Worm (Caenorhabditis elegans): ENCODE data around the gene sra-39.
A peak's percentile ranks its signal among the peaks of the same experiment; 100 is the strongest.

Gene sra-39

ce11 chrX:13917121-13917755, 14.0 kb upstream of the sra-39 start, which contains the start of gene ekl-5:
ekl-5 (minus strand) TSS chrX:13917171.
- no peak for TF ChIP-seq unc-86 (tag; optimal IDR thresholded peaks at IDR 0.05)
- TF ChIP-seq nhr-237 (tag; optimal IDR thresholded peaks at IDR 0.05) = no peak
- TF ChIP-seq pag-3 (tag; optimal IDR thresholded peaks at IDR 0.05; ENCODE audit: borderline replicate concordance, insufficient read depth) = no peak
- no peak for TF ChIP-seq jun-1 (tag; optimal IDR thresholded peaks at IDR 0.05)
- peak; percentile 59 for TF ChIP-seq nhr-20 (tag; optimal IDR thresholded peaks at IDR 0.05)
- no peak for TF ChIP-seq ceh-8 (GFP tag; optimal IDR thresholded peaks at IDR 0.05)
- no peak for TF ChIP-seq Y116A8C.19 (tag; optimal IDR thresholded peaks at IDR 0.05; ENCODE audit: borderline replicate concordance)
- TF ChIP-seq lin-14 (GFP tag; optimal IDR thresholded peaks at IDR 0.05) = peak; percentile 98
- peak; percentile 74 for TF ChIP-seq snu-23 (GFP tag; optimal IDR thresholded peaks at IDR 0.05)
- no peak for TF ChIP-seq unc-30 (tag; optimal IDR thresholded peaks at IDR 0.05)
- TF ChIP-seq nhr-28 (tag; optimal IDR thresholded peaks at IDR 0.05) = no peak
- TF ChIP-seq elt-3 (tag; optimal IDR thresholded peaks at IDR 0.05) = peak in 3 of 6 experiments; percentile 24 to 99 (median 84)
- TF ChIP-seq ztf-11 (tag; optimal IDR thresholded peaks at IDR 0.05) = no peak
- no peak for TF ChIP-seq fos-1 (tag; optimal IDR thresholded peaks at IDR 0.05)
- TF ChIP-seq unc-130 (tag; optimal IDR thresholded peaks at IDR 0.05) = no peak
- TF ChIP-seq lir-3 (tag; optimal IDR thresholded peaks at IDR 0.05; ENCODE audit: poor library complexity) = no peak
- TF ChIP-seq zag-1 (tag; optimal IDR thresholded peaks at IDR 0.05) = no peak
- peak; percentile 5 for TF ChIP-seq dsc-1 (tag; optimal IDR thresholded peaks at IDR 0.05)
- peak; percentile 74 for TF ChIP-seq mep-1 (tag; optimal IDR thresholded peaks at IDR 0.05)
- TF ChIP-seq pax-3 (tag; optimal IDR thresholded peaks at IDR 0.05) = no peak
- no peak for TF ChIP-seq unc-62 (GFP tag; optimal IDR thresholded peaks at IDR 0.05)
- TF ChIP-seq mef-2 (tag; optimal IDR thresholded peaks at IDR 0.05) = no peak
- TF ChIP-seq ceh-88 (GFP tag; IDR thresholded peaks at IDR 0.05) = no peak
- TF ChIP-seq fkh-10 (GFP tag; optimal IDR thresholded peaks at IDR 0.05) = no peak
- no peak for TF ChIP-seq ets-5 (GFP tag; IDR thresholded peaks at IDR 0.05)
- no peak for TF ChIP-seq ceh-90 (tag; optimal IDR thresholded peaks at IDR 0.05)
- no peak for TF ChIP-seq ceh-63 (GFP tag; optimal IDR thresholded peaks at IDR 0.05)
- peak; percentile 9 for TF ChIP-seq fkh-8 (tag; optimal IDR thresholded peaks at IDR 0.05)
- no peak for TF ChIP-seq aly-2 (tag; optimal IDR thresholded peaks at IDR 0.05)
- TF ChIP-seq egl-27 (tag; optimal IDR thresholded peaks at IDR 0.05) = no peak
- TF ChIP-seq ama-1 (optimal IDR thresholded peaks at IDR 0.05) = no peak
- no peak for TF ChIP-seq nhr-90 (tag; optimal IDR thresholded peaks at IDR 0.05; ENCODE audit: poor library complexity)
- TF ChIP-seq blmp-1 (tag; optimal IDR thresholded peaks at IDR 0.05) = peak; percentile 63
- no peak for TF ChIP-seq alr-1 (tag; optimal IDR thresholded peaks at IDR 0.05; ENCODE audit: borderline replicate concordance)
- no peak for TF ChIP-seq aha-1 (tag; optimal IDR thresholded peaks at IDR 0.05)
- TF ChIP-seq nhr-71 (tag; optimal IDR thresholded peaks at IDR 0.05) = peak; percentile 66
- TF ChIP-seq grh-1 (GFP tag; IDR thresholded peaks at IDR 0.05) = no peak
- no peak for TF ChIP-seq hlh-4 (tag; optimal IDR thresholded peaks at IDR 0.05)
- no peak for TF ChIP-seq C04F5.9 (tag; optimal IDR thresholded peaks at IDR 0.05)
- TF ChIP-seq ces-1 (GFP tag; optimal IDR thresholded peaks at IDR 0.05) = no peak
- TF ChIP-seq nhr-77 (tag; optimal IDR thresholded peaks at IDR 0.05) = no peak
- peak in 1 of 2 experiments; percentile 43 for TF ChIP-seq mdl-1 (tag; optimal IDR thresholded peaks at IDR 0.05)
- no peak for TF ChIP-seq F16B12.6 (tag; optimal IDR thresholded peaks at IDR 0.05)
- no peak for TF ChIP-seq tlp-1 (tag; optimal IDR thresholded peaks at IDR 0.05)
- TF ChIP-seq nhr-11 (tag; optimal IDR thresholded peaks at IDR 0.05) = no peak
- no peak for TF ChIP-seq dpl-1 (GFP tag; optimal IDR thresholded peaks at IDR 0.05)
- peak in 1 of 3 experiments; percentile 39 for TF ChIP-seq ceh-82 (tag; optimal IDR thresholded peaks at IDR 0.05)
- no peak for TF ChIP-seq efl-3 (GFP tag; optimal IDR thresholded peaks at IDR 0.05)
- no peak for TF ChIP-seq pqm-1 (tag; optimal IDR thresholded peaks at IDR 0.05)
- peak; percentile 33 to 56 for TF ChIP-seq efl-1 (optimal IDR thresholded peaks at IDR 0.05)
- no peak for TF ChIP-seq efl-1 (GFP tag; optimal IDR thresholded peaks at IDR 0.05 in 1 of 2)
- no peak for TF ChIP-seq nhr-76 (tag; optimal IDR thresholded peaks at IDR 0.05)
- no peak for TF ChIP-seq lin-15B (tag; optimal IDR thresholded peaks at IDR 0.05)

Data from whole organism, L1 larva.